Worm (Caenorhabditis elegans) whole organism, L2 larva: Measurements from ENCODE around the gene ttr-25.

ENCODE experiments used
- C34F6.9 ChIP-seq: fragments of 150-350 bp; optimal IDR thresholded peaks from 2 replicates; lab custom pipeline; 2014; ENCODE audit warnings: missing biosample characterization, missing genetic modification characterization
- F13H6.1 ChIP-seq: sonication (generic microtip); optimal IDR thresholded peaks from 2 replicates; lab custom pipeline; 2016; ENCODE audit warnings: missing genetic modification characterization, missing compliant biosample characterization
- R02D3.7 ChIP-seq: fragments of 150-350 bp; optimal IDR thresholded peaks from 2 replicates; lab custom pipeline; 2014; ENCODE audit warnings: missing biosample characterization, missing genetic modification characterization
- alr-1 ChIP-seq: fragments of 150-350 bp; optimal IDR thresholded peaks from 2 replicates; lab custom pipeline; 2014; ENCODE audit warnings: missing biosample characterization, missing genetic modification characterization
- aly-2 ChIP-seq: fragments of 150-350 bp; optimal IDR thresholded peaks from 2 replicates; lab custom pipeline; 2014; ENCODE audit warnings: missing biosample characterization, missing genetic modification characterization
- ama-1 ChIP-seq: fragments of 150-350 bp; optimal IDR thresholded peaks from 2 replicates; lab custom pipeline; 2018; ENCODE audit warnings: inconsistent platforms
- blmp-1 ChIP-seq: sonication (generic microtip); optimal IDR thresholded peaks from 2 replicates; lab custom pipeline; 2017; ENCODE audit warnings: missing genetic modification characterization, mild to moderate bottlenecking, missing compliant biosample characterization, antibody characterized with exemption, moderate library complexity; ENCODE audit not compliant: insufficient read depth
- ceh-16 ChIP-seq: fragments of 150-350 bp; optimal IDR thresholded peaks from 2 replicates; lab custom pipeline; 2014; ENCODE audit warnings: missing biosample characterization, missing genetic modification characterization
- ceh-82 ChIP-seq: fragments of 150-350 bp; optimal IDR thresholded peaks from 2 replicates; lab custom pipeline; 2014; ENCODE audit warnings: missing biosample characterization, missing genetic modification characterization
- crh-2 ChIP-seq: sonication (generic microtip); optimal IDR thresholded peaks from 2 replicates; lab custom pipeline; 2017; ENCODE audit warnings: missing biosample characterization, missing genetic modification characterization
- dmd-4 ChIP-seq: sonication (generic microtip); optimal IDR thresholded peaks from 2 replicates; lab custom pipeline; 2017; ENCODE audit warnings: missing biosample characterization, missing genetic modification characterization
- elt-1 ChIP-seq: fragments of 150-350 bp; optimal IDR thresholded peaks from 2 replicates; lab custom pipeline; 2014; ENCODE audit warnings: missing biosample characterization, missing genetic modification characterization
- fos-1 ChIP-seq: fragments of 150-350 bp; optimal IDR thresholded peaks from 2 replicates; lab custom pipeline; 2014; ENCODE audit warnings: missing biosample characterization, missing genetic modification characterization
- lin-13 ChIP-seq: fragments of 150-350 bp; optimal IDR thresholded peaks from 2 replicates; lab custom pipeline; 2014; ENCODE audit warnings: missing biosample characterization, missing genetic modification reagents, missing genetic modification characterization
- lin-39 ChIP-seq: fragments of 150-350 bp; optimal IDR thresholded peaks from 2 replicates; lab custom pipeline; 2014; ENCODE audit warnings: missing biosample characterization, missing genetic modification reagents, missing genetic modification characterization
- lsy-2 ChIP-seq, 2 experiments: fragments of 150-350 bp in 1 of 2; sonication (generic microtip) in 1 of 2; optimal IDR thresholded peaks; 2 replicates each; lab custom pipeline; 2014 to 2017; ENCODE audit warnings: missing biosample characterization in 2 of 2, missing genetic modification characterization in 2 of 2
- mab-5 ChIP-seq: fragments of 150-350 bp; optimal IDR thresholded peaks from 2 replicates; lab custom pipeline; 2014; ENCODE audit warnings: missing biosample characterization, missing genetic modification characterization
- mdl-1 ChIP-seq, 2 experiments: fragments of 150-350 bp in 1 of 2; sonication (generic microtip) in 1 of 2; optimal IDR thresholded peaks; 2 replicates each; lab custom pipeline; 2017; ENCODE audit warnings: missing biosample characterization in 2 of 2, missing genetic modification characterization in 2 of 2
- nhr-10 ChIP-seq: sonication (generic microtip); optimal IDR thresholded peaks from 2 replicates; lab custom pipeline; 2017; ENCODE audit warnings: missing biosample characterization, missing genetic modification characterization
- nhr-12 ChIP-seq: fragments of 150-350 bp; optimal IDR thresholded peaks from 2 replicates; lab custom pipeline; 2014; ENCODE audit warnings: missing biosample characterization, missing genetic modification characterization
- nhr-129 ChIP-seq: fragments of 150-350 bp; optimal IDR thresholded peaks from 2 replicates; lab custom pipeline; 2014; ENCODE audit warnings: missing biosample characterization, missing genetic modification characterization
- nhr-21 ChIP-seq: fragments of 150-350 bp; optimal IDR thresholded peaks from 2 replicates; lab custom pipeline; 2014; ENCODE audit warnings: missing biosample characterization, missing genetic modification characterization
- nhr-23 ChIP-seq: fragments of 150-350 bp; optimal IDR thresholded peaks from 2 replicates; lab custom pipeline; 2014; ENCODE audit warnings: missing biosample characterization, missing genetic modification reagents, missing genetic modification characterization
- nhr-237 ChIP-seq: fragments of 150-350 bp; optimal IDR thresholded peaks from 2 replicates; lab custom pipeline; 2014; ENCODE audit warnings: missing biosample characterization, missing genetic modification characterization
- nhr-6 ChIP-seq: fragments of 150-350 bp; optimal IDR thresholded peaks from 2 replicates; lab custom pipeline; 2014; ENCODE audit warnings: missing biosample characterization, missing genetic modification characterization
- nhr-77 ChIP-seq: fragments of 150-350 bp; optimal IDR thresholded peaks from 2 replicates; lab custom pipeline; 2014; ENCODE audit warnings: missing biosample characterization, missing genetic modification characterization
- peb-1 ChIP-seq: fragments of 150-350 bp; optimal IDR thresholded peaks from 2 replicates; lab custom pipeline; 2014; ENCODE audit warnings: missing biosample characterization, missing genetic modification characterization
- sem-4 ChIP-seq: fragments of 150-350 bp; optimal IDR thresholded peaks from 2 replicates; lab custom pipeline; 2014; ENCODE audit warnings: missing biosample characterization, missing genetic modification reagents, missing genetic modification characterization
- skn-1 ChIP-seq: sonication (generic microtip); optimal IDR thresholded peaks from 2 replicates; lab custom pipeline; 2017; ENCODE audit warnings: missing biosample characterization, missing genetic modification characterization
- sma-3 ChIP-seq: sonication (generic microtip); optimal IDR thresholded peaks from 2 replicates; lab custom pipeline; 2016; ENCODE audit warnings: missing genetic modification reagents, missing genetic modification characterization, missing compliant biosample characterization
- sma-9 ChIP-seq, 2 experiments: fragments of 150-350 bp in 1 of 2; sonication (generic microtip) in 1 of 2; optimal IDR thresholded peaks; 2 replicates each; lab custom pipeline; 2014 to 2016; ENCODE audit warnings: missing genetic modification characterization in 2 of 2, mild to moderate bottlenecking in 1 of 2, missing biosample characterization in 1 of 2, missing compliant biosample characterization in 1 of 2, missing genetic modification reagents in 1 of 2, moderate library complexity in 1 of 2
- unc-39 ChIP-seq: fragments of 150-350 bp; optimal IDR thresholded peaks from 2 replicates; lab custom pipeline; 2014; ENCODE audit warnings: missing biosample characterization, missing genetic modification characterization
- unc-55 ChIP-seq: fragments of 150-350 bp; sonication (generic microtip); optimal IDR thresholded peaks from 3 replicates; lab custom pipeline; 2014; ENCODE audit warnings: missing biosample characterization, missing genetic modification reagents, missing genetic modification characterization
- unc-62 ChIP-seq: fragments of 150-350 bp; optimal IDR thresholded peaks from 2 replicates; lab custom pipeline; 2014; ENCODE audit warnings: missing biosample characterization, missing genetic modification reagents, missing genetic modification characterization
- zag-1 ChIP-seq: fragments of 150-350 bp; optimal IDR thresholded peaks from 2 replicates; lab custom pipeline; 2014; ENCODE audit warnings: missing biosample characterization, missing genetic modification characterization
- ztf-1 ChIP-seq: fragments of 200-800 bp; sonication (Bioruptor generic); conservative IDR thresholded peaks from 2 replicates; pipeline ENCODE4 v1.3.6; 2022; ENCODE audit warnings: missing genetic modification characterization, missing compliant biosample characterization
- ztf-11 ChIP-seq: sonication (generic microtip); optimal IDR thresholded peaks from 2 replicates; lab custom pipeline; 2017; ENCODE audit warnings: missing biosample characterization, missing genetic modification characterization

ttr-25 gene

ce11 chrV:18577458-18578078 lies 21.1 kb downstream of the ttr-25 start:
- no peak for TF ChIP-seq dmd-4 (tag; lab: Kevin White, UChicago)
- peak; percentile 6 for TF ChIP-seq nhr-21 (tag; lab: Kevin White, UChicago)
- no peak for TF ChIP-seq sem-4
- TF ChIP-seq ceh-16 (tag; lab: Kevin White, UChicago) = no peak
- peak; percentile 71 for TF ChIP-seq fos-1 (tag; lab: Kevin White, UChicago)
- no peak for TF ChIP-seq alr-1 (tag; lab: Kevin White, UChicago)
- peak; percentile 74 for TF ChIP-seq sma-9 (GFP tag; optimal IDR thresholded peaks at IDR 0.05; lab: Kevin White, UChicago)
- TF ChIP-seq sma-9 (tag; optimal IDR thresholded peaks at IDR 0.05; lab: Kevin White, UChicago) = no peak
- no peak for TF ChIP-seq blmp-1 (tag; lab: Kevin White, UChicago)
- no peak for TF ChIP-seq nhr-12 (tag; lab: Kevin White, UChicago)
- TF ChIP-seq skn-1 (tag; lab: Kevin White, UChicago) = no peak
- TF ChIP-seq mdl-1 (tag; optimal IDR thresholded peaks at IDR 0.05; lab: Kevin White, UChicago) = no peak
- peak; percentile 16 for TF ChIP-seq sma-3 (GFP tag; lab: Kevin White, UChicago)
- peak; percentile 7 for TF ChIP-seq nhr-129 (tag; lab: Kevin White, UChicago)
- no peak for TF ChIP-seq mab-5 (tag; lab: Kevin White, UChicago)
- no peak for TF ChIP-seq elt-1 (tag; lab: Kevin White, UChicago)
- no peak for TF ChIP-seq lin-39 (tag; lab: Kevin White, UChicago)
- no peak for TF ChIP-seq R02D3.7 (tag; lab: Kevin White, UChicago)
- TF ChIP-seq ama-1 (lab: Kevin White, UChicago) = no peak
- peak; percentile 61 for TF ChIP-seq crh-2 (tag; lab: Kevin White, UChicago)
- no peak for TF ChIP-seq unc-62 (GFP tag; lab: Kevin White, UChicago)
- TF ChIP-seq lin-13 (GFP tag; lab: Kevin White, UChicago) = no peak

DNA sequence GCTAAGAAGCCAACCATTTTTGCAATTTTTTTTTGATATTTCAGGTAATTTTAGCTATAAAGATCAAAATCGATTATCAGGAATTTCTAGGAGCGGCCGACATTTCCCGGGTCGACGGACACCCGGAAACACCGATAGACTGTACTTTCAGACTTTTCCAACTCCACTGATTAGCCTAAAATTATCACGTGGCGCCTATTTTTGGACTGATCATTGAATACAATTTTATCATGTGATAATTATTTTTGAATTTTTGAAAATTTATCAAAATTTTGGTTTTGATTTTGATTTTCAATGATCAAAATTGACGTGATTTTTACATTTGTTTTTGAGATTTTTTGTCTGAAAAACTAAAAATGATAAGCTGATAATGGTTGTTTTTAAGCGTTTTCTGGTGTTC lies 21.8 kb downstream of the ttr-25 start:
- TF ChIP-seq nhr-10 (tag; lab: Kevin White, UChicago) (no peak), nhr-6 (tag; lab: Kevin White, UChicago) (no peak), peb-1 (tag; lab: Kevin White, UChicago) (no peak), skn-1 (tag; lab: Kevin White, UChicago) (no peak), unc-55 (GFP tag; lab: Kevin White, UChicago) (no peak), ceh-82 (tag; lab: Kevin White, UChicago) (no peak), nhr-129 (tag; lab: Kevin White, UChicago) (no peak), C34F6.9 (tag; lab: Kevin White, UChicago) (no peak), nhr-237 (no peak), R02D3.7 (tag; lab: Kevin White, UChicago) (no peak), lsy-2 (tag; optimal IDR thresholded peaks at IDR 0.05; lab: Kevin White, UChicago) (no peak), nhr-23 (tag; lab: Kevin White, UChicago) (no peak)

ce11 chrV:18579684-18580083 lies 23.2 kb downstream of the ttr-25 start, which contains the start of gene Y51A2D.13:
TSS of gene Y51A2D.13 (minus strand) at chrV:18579784.
- TF ChIP-seq lin-13 (GFP tag; lab: Kevin White, UChicago) (no peak), ceh-16 (tag; lab: Kevin White, UChicago) (no peak), sma-3 (GFP tag; lab: Kevin White, UChicago) (no peak), peb-1 (tag; lab: Kevin White, UChicago) (no peak), zag-1 (tag; lab: Kevin White, UChicago) (no peak), unc-62 (GFP tag; lab: Kevin White, UChicago) (no peak), mdl-1 (tag; optimal IDR thresholded peaks at IDR 0.05; lab: Kevin White, UChicago) (no peak), ztf-1 (GFP tag; lab: Robert Waterston, UW) (no peak), ceh-82 (tag; lab: Kevin White, UChicago) (no peak), ama-1 (lab: Kevin White, UChicago) (no peak), F13H6.1 (no peak), elt-1 (tag; lab: Kevin White, UChicago) (no peak), nhr-21 (tag; lab: Kevin White, UChicago) (no peak), ztf-11 (tag; lab: Kevin White, UChicago) (no peak), nhr-77 (tag; lab: Kevin White, UChicago) (no peak), aly-2 (no peak), unc-39 (no peak), nhr-237 (no peak)
